Worm (Caenorhabditis elegans): ENCODE results near the gene sucg-1.

DNA sequence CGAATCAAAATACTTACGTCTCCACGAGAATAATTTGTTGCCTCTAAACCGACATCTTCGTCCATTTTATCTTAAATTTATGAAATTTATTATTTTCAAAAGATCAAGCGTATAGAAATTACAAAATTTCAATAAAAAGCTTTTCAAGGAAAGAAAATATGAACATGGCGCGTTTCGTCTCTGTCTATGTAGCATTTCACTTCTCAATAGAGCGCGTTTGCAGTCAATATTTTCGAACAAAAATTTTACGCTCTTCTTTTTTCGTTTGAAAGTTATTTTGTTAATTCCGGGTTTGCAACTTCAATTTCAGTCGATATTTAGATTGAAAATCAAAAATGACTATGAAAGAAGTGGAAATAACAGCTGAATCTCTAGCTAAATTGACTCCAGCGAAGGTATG, 45.5 kb downstream of the sucg-1 start, which contains the start of the genes hcf-1 and swd-2.2:
- TF ChIP-seq hlh-4 (tag; optimal IDR thresholded peaks at IDR 0.05) (no peak), swsn-7 (tag; optimal IDR thresholded peaks at IDR 0.05) (no peak), ces-1 (GFP tag; optimal IDR thresholded peaks at IDR 0.05) (no peak), unc-86 (tag; optimal IDR thresholded peaks at IDR 0.05) (no peak), nhr-76 (tag; optimal IDR thresholded peaks at IDR 0.05) (no peak), lin-13 (GFP tag; optimal IDR thresholded peaks at IDR 0.05) (no peak), lir-3 (tag; optimal IDR thresholded peaks at IDR 0.05; ENCODE audit: poor library complexity) (no peak), unc-62 (GFP tag; optimal IDR thresholded peaks at IDR 0.05) (no peak)

Measured in whole organism, L1 larva.